Worm (Caenorhabditis elegans): ENCODE results near the gene alfa-1.

alfa-1 gene

DNA sequence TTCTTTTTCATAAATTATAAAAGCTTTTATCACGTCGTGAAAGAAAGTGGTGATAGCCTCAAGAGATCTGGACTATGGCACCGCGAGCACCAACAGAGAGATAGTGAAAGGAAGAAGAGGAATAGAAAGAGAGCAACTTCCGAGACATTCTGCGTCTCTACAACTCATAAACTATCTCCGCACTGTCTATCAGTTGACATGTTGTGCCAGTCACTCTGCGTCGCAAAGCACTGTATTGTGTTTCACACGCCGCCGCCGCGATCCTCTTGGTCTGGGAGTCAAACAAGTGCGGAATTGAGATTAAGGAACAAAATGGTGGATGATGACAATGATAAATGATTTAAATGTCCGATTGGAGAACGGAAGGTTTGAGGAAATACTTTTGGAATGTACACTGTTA, 38.9 kb downstream of the alfa-1 start (continued):
- TF ChIP-seq unc-55 (GFP tag; optimal IDR thresholded peaks at IDR 0.05) = no peak
- TF ChIP-seq Y55F3AM.14 (GFP tag; optimal IDR thresholded peaks at IDR 0.05) = no peak
- TF ChIP-seq F13H6.1 (tag; optimal IDR thresholded peaks at IDR 0.05) = peak; percentile 58
- TF ChIP-seq alr-1 (tag; optimal IDR thresholded peaks at IDR 0.05) = no peak
- no peak for TF ChIP-seq dmd-4 (tag; optimal IDR thresholded peaks at IDR 0.05)
- no peak for TF ChIP-seq nhr-11 (tag; optimal IDR thresholded peaks at IDR 0.05)
- peak; percentile 14 for TF ChIP-seq nhr-129 (tag; optimal IDR thresholded peaks at IDR 0.05)
- no peak for TF ChIP-seq C34F6.9 (tag; optimal IDR thresholded peaks at IDR 0.05)
- no peak for TF ChIP-seq nhr-21 (tag; optimal IDR thresholded peaks at IDR 0.05)
- TF ChIP-seq elt-1 (tag; optimal IDR thresholded peaks at IDR 0.05) = no peak
- TF ChIP-seq peb-1 (tag; optimal IDR thresholded peaks at IDR 0.05) = peak; percentile 28
- no peak for TF ChIP-seq nhr-10 (tag; optimal IDR thresholded peaks at IDR 0.05)
- no peak for TF ChIP-seq ztf-4 (tag; optimal IDR thresholded peaks at IDR 0.05)
- TF ChIP-seq nhr-237 (tag; optimal IDR thresholded peaks at IDR 0.05) = no peak
- no peak for TF ChIP-seq mab-5 (tag; optimal IDR thresholded peaks at IDR 0.05)
- TF ChIP-seq unc-62 (GFP tag; optimal IDR thresholded peaks at IDR 0.05) = no peak
- no peak for TF ChIP-seq ztf-11 (tag; optimal IDR thresholded peaks at IDR 0.05)
- no peak for TF ChIP-seq ztf-1 (GFP tag; conservative IDR thresholded peaks at IDR 0.05)
- no peak for TF ChIP-seq sem-4 (tag; optimal IDR thresholded peaks at IDR 0.05)

DNA sequence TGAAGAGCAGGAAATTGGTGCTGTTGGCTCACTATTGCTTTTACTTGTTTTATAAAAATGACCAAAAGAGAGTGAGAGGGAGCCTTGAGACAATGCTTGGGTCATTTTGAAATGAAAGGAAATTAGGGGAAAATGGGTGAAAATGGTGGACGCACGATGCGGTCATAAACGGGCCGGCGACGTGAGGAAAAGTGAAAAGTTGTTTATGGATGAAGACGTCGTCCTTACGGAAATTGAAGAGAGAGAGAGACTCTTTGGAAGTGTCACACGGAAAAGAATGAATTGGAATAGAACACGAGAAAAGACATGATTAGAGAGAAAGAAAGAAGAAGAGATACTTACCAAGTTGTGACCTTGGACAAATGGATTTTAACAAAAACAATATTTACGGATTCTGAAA, 40.8 kb downstream of the alfa-1 start:
- TF ChIP-seq nhr-25 (tag; optimal IDR thresholded peaks at IDR 0.05) (peak; percentile 17), blmp-1 (tag; optimal IDR thresholded peaks at IDR 0.05; ENCODE audit: insufficient read depth) (peak; percentile 44), F13H6.1 (tag; optimal IDR thresholded peaks at IDR 0.05) (no peak), nhr-21 (tag; optimal IDR thresholded peaks at IDR 0.05) (no peak), lsy-2 (tag; optimal IDR thresholded peaks at IDR 0.05) (peak in 1 of 2 experiments; percentile 26), sem-4 (tag; optimal IDR thresholded peaks at IDR 0.05) (peak; percentile 9)

DNA sequence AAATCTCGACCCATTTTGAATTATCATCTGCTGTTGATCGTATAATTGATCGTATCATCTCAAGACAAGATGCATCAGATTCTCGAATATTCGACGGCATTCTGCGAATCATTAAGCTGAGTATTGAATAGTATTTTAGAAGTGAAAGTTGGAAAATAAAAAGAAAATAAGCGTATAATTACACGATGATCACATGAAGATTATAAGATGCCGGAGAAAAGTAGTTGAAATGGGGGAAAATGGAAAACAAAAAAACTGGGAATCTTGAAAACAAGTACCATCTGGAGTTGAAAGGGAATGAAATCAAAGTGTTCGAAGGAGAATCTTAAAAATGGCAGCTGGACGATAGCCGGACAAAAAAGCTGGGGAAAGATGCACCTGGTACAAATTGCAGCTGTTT, 41.9 kb downstream of the alfa-1 start, which contains the start of gene R07G3.8:
Gene R07G3.8 (minus strand): TSS at position 101 of the 400 bp plus-strand sequence.
- no peak for TF ChIP-seq lin-11 (tag; optimal IDR thresholded peaks at IDR 0.05)
- TF ChIP-seq zag-1 (tag; optimal IDR thresholded peaks at IDR 0.05) = no peak
- no peak for TF ChIP-seq nhr-77 (tag; optimal IDR thresholded peaks at IDR 0.05)
- no peak for TF ChIP-seq F13H6.1 (tag; optimal IDR thresholded peaks at IDR 0.05)
- TF ChIP-seq sem-4 (tag; optimal IDR thresholded peaks at IDR 0.05) = no peak
- TF ChIP-seq ztf-1 (GFP tag; conservative IDR thresholded peaks at IDR 0.05) = no peak
- no peak for TF ChIP-seq elt-1 (tag; optimal IDR thresholded peaks at IDR 0.05)
- TF ChIP-seq dmd-4 (tag; optimal IDR thresholded peaks at IDR 0.05) = no peak
- TF ChIP-seq aly-2 (tag; optimal IDR thresholded peaks at IDR 0.05) = no peak
- TF ChIP-seq sma-3 (GFP tag; optimal IDR thresholded peaks at IDR 0.05) = no peak
- TF ChIP-seq skn-1 (tag; optimal IDR thresholded peaks at IDR 0.05) = no peak
- no peak for TF ChIP-seq nhr-23 (tag; optimal IDR thresholded peaks at IDR 0.05)
- no peak for TF ChIP-seq Y55F3AM.14 (GFP tag; optimal IDR thresholded peaks at IDR 0.05)
- TF ChIP-seq nhr-129 (tag; optimal IDR thresholded peaks at IDR 0.05) = no peak
- TF ChIP-seq ztf-11 (tag; optimal IDR thresholded peaks at IDR 0.05) = no peak
- TF ChIP-seq egl-27 (tag; optimal IDR thresholded peaks at IDR 0.05) = no peak
- no peak for TF ChIP-seq R02D3.7 (tag; optimal IDR thresholded peaks at IDR 0.05)
- TF ChIP-seq C34F6.9 (tag; optimal IDR thresholded peaks at IDR 0.05) = no peak
- TF ChIP-seq fos-1 (tag; optimal IDR thresholded peaks at IDR 0.05) = no peak
- TF ChIP-seq lin-13 (GFP tag; optimal IDR thresholded peaks at IDR 0.05) = no peak

DNA sequence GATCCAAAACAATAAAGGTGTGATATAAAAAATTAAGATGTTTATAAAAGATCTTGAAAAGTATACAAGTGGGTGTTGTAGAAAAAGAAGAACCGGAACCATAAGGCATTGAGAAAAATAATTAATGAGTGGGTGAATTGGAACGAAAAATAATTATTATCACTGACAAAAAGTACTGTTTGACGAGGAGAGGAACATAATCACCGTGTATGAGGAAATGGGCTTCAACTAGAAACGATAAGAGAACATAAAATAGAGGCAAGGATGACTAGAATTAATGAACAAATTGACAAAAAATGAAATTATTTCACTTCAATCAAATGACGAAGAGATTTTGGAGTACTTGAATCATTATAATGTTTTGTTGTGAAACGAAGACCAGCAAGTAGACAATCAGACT, 44.1 kb downstream of the alfa-1 start:
- TF ChIP-seq blmp-1 (tag; optimal IDR thresholded peaks at IDR 0.05; ENCODE audit: insufficient read depth) (no peak), fos-1 (tag; optimal IDR thresholded peaks at IDR 0.05) (peak; percentile 79)

DNA sequence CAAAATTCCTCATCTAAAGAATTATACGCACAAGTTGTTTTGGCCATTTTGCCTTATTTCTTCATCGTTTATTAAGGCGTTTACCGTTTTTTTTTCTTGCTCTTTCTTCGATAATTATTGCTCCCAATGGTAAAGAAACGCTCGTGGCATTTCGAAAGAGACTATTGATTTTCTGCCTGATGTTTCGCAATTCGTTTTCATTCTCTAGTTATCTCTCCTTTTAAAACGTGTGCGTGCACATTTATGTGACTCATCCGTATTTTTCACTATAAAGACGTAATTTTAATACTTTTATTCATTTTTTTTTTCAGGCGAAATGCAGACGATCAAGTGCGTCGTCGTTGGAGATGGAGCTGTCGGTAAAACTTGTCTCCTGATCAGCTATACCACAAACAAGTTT, 46.2 kb downstream of the alfa-1 start, which contains the start of gene cdc-42:
Gene cdc-42 (plus strand): TSS at position 312 of the 400 bp plus-strand sequence.
- TF ChIP-seq skn-1 (tag; optimal IDR thresholded peaks at IDR 0.05) (no peak), elt-1 (tag; optimal IDR thresholded peaks at IDR 0.05) (no peak), fos-1 (tag; optimal IDR thresholded peaks at IDR 0.05) (no peak), elt-3 (tag; optimal IDR thresholded peaks at IDR 0.05) (no peak), nhr-21 (tag; optimal IDR thresholded peaks at IDR 0.05) (no peak)

All from whole organism, L2 larva.